Fruit fly (Drosophila melanogaster): Measurements from ENCODE around the gene Rbsn-5.
A peak's percentile ranks its signal among the peaks of the same experiment; 100 is the strongest.

Rbsn-5 gene

DNA sequence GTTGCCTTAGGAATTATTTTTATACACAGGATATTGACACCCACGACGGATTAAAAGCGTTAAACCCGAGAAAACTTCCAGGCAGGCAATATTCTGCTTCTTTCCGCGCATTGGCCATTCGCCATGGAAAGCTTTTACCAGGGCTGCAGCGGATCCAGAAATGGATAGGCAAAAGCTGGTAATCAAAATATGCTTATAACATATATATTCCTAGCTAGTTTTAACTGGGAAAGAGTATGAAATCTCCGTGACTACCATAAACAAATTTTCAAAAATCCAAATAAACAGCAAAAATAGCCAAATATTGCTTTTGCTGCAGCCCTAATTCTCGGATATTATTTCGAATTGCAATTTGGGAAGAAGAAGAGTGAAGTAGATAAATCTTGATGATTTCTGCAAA lies at the start of gene Rbsn-5, which contains the start of gene PAPLA1:
Gene Rbsn-5, plus strand, starts transcription at position 335 of the 400 bp plus-strand sequence.
Gene PAPLA1, minus strand, starts transcription at position 141 of the 400 bp plus-strand sequence.
- TF ChIP-seq bcd (GFP tag; optimal IDR thresholded peaks at IDR 0.05) (peak; percentile 96), Kr (GFP tag; optimal IDR thresholded peaks at IDR 0.05) (no peak), CG3407 (GFP tag; optimal IDR thresholded peaks at IDR 0.05) (peak; percentile 83), CG13123 (GFP tag; optimal IDR thresholded peaks at IDR 0.05) (peak; percentile 91), chn (GFP tag; optimal IDR thresholded peaks at IDR 0.05) (peak; percentile 97), tap (tag; optimal IDR thresholded peaks at IDR 0.05) (peak; percentile 85), CG7786 (GFP tag; optimal IDR thresholded peaks at IDR 0.05) (peak; percentile 93), CG4820 (GFP tag; optimal IDR thresholded peaks at IDR 0.05) (peak; percentile 94), gt (GFP tag; IDR thresholded peaks at IDR 0.05) (peak; percentile 81), p53 (GFP tag; optimal IDR thresholded peaks at IDR 0.05) (peak; percentile 89), CG14965 (GFP tag; optimal IDR thresholded peaks at IDR 0.05; ENCODE audit: borderline replicate concordance) (peak; percentile 35), crc (GFP tag; optimal IDR thresholded peaks at IDR 0.05) (peak; percentile 92), CG12104 (GFP tag; optimal IDR thresholded peaks at IDR 0.05) (peak; percentile 90), CG9727 (GFP tag; optimal IDR thresholded peaks at IDR 0.05) (peak; percentile 89), schlank (tag; optimal IDR thresholded peaks at IDR 0.05) (peak; percentile 87), stc (GFP tag; IDR thresholded peaks at IDR 0.05) (peak; percentile 85), zfh2 (GFP tag; optimal IDR thresholded peaks at IDR 0.05) (peak; percentile 97), BtbVII (GFP tag; optimal IDR thresholded peaks at IDR 0.05) (peak; percentile 87), CG11456 (GFP tag; IDR thresholded peaks at IDR 0.05) (peak; percentile 92), peb (GFP tag; IDR thresholded peaks at IDR 0.05) (peak; percentile 87), lab (GFP tag; optimal IDR thresholded peaks at IDR 0.05) (peak; percentile 95), PHDP (tag; optimal IDR thresholded peaks at IDR 0.05) (peak; percentile 94), Rx (GFP tag; IDR thresholded peaks at IDR 0.05) (peak; percentile 86), pzg (GFP tag; optimal IDR thresholded peaks at IDR 0.05) (peak; percentile 82), tup (GFP tag; optimal IDR thresholded peaks at IDR 0.05) (peak; percentile 86), CoRest (tag; optimal IDR thresholded peaks at IDR 0.05) (peak; percentile 95), Doc3 (GFP tag; IDR thresholded peaks at IDR 0.05; ENCODE audit: partially characterized antibody) (no peak), Dad (GFP tag; optimal IDR thresholded peaks at IDR 0.05) (peak; percentile 94), H2.0 (GFP tag; IDR thresholded peaks at IDR 0.05) (peak; percentile 91), Myb (GFP tag; optimal IDR thresholded peaks at IDR 0.05) (peak; percentile 85), TFAM (GFP tag; optimal IDR thresholded peaks at IDR 0.05) (peak; percentile 8), z (GFP tag; IDR thresholded peaks at IDR 0.05) (peak; percentile 50; the same call in 1 of the 3 replicates), ab (GFP tag; optimal IDR thresholded peaks at IDR 0.05) (peak; percentile 93), sisA (GFP tag; IDR thresholded peaks at IDR 0.05) (peak; percentile 96), CG14050 (GFP tag; IDR thresholded peaks at IDR 0.05) (peak; percentile 84), CG6254 (GFP tag; optimal IDR thresholded peaks at IDR 0.05) (peak; percentile 64), Xbp1 (GFP tag; optimal IDR thresholded peaks at IDR 0.05) (peak; percentile 97), CG6791 (GFP tag; IDR thresholded peaks at IDR 0.05; ENCODE audit: partially characterized antibody) (no peak), BEAF-32 (GFP tag; optimal IDR thresholded peaks at IDR 0.05) (peak; percentile 42), HLH3B (GFP tag; IDR thresholded peaks at IDR 0.05) (peak; percentile 90), CG18764 (GFP tag; optimal IDR thresholded peaks at IDR 0.05) (peak; percentile 91), Nf-YC (tag; optimal IDR thresholded peaks at IDR 0.05) (peak; percentile 88), CTCF (GFP tag; optimal IDR thresholded peaks at IDR 0.05) (peak; percentile 46), CG5180 (GFP tag; optimal IDR thresholded peaks at IDR 0.05) (peak; percentile 55), CG18619 (GFP tag; optimal IDR thresholded peaks at IDR 0.05) (peak; percentile 88), klu (GFP tag; IDR thresholded peaks at IDR 0.05) (peak; percentile 86), kah (GFP tag; optimal IDR thresholded peaks at IDR 0.05) (peak; percentile 77), lilli (GFP tag; optimal IDR thresholded peaks at IDR 0.05) (peak; percentile 98), CrebB (tag; optimal IDR thresholded peaks at IDR 0.05) (peak; percentile 88), Blimp-1 (GFP tag; optimal IDR thresholded peaks at IDR 0.05) (peak; percentile 90), Jarid2 (GFP tag; optimal IDR thresholded peaks at IDR 0.05) (peak; percentile 63)

All from whole organism, embryonic.